Fruit fly (Drosophila melanogaster) whole organism, embryonic: Measurements from ENCODE around the gene CG9932.

ENCODE experiments used
- Antp ChIP-seq: fragments of 200-800 bp; sonication (Bioruptor generic); optimal IDR thresholded peaks from 3 replicates; lab custom pipeline; 2016; ENCODE audit warnings: missing biosample characterization, missing genetic modification characterization
- Atf-2 ChIP-seq: fragments of 200-800 bp; sonication (Bioruptor generic); optimal IDR thresholded peaks from 2 replicates; lab custom pipeline; 2016; ENCODE audit warnings: missing biosample characterization, missing genetic modification characterization
- CG10462 ChIP-seq: fragments of 200-800 bp; sonication (Bioruptor generic); optimal IDR thresholded peaks from 2 replicates; lab custom pipeline; 2016; ENCODE audit warnings: missing biosample characterization, missing genetic modification characterization
- CG1233 ChIP-seq: fragments of 200-800 bp; sonication (Bioruptor generic); optimal IDR thresholded peaks from 4 replicates; lab custom pipeline; 2018; ENCODE audit warnings: missing biosample characterization, mild to moderate bottlenecking, missing genetic modification characterization
- CG1603 ChIP-seq: fragments of 200-800 bp; sonication (Bioruptor generic); optimal IDR thresholded peaks from 2 replicates; lab custom pipeline; 2019; ENCODE audit warnings: missing biosample characterization, mild to moderate bottlenecking, missing genetic modification characterization, moderate library complexity
- CG18011 ChIP-seq: fragments of 200-800 bp; sonication (Bioruptor generic); optimal IDR thresholded peaks from 2 replicates; lab custom pipeline; 2017; ENCODE audit warnings: missing biosample characterization, missing genetic modification characterization, mild to moderate bottlenecking, moderate library complexity, missing genotype
- CG2116 ChIP-seq: fragments of 200-800 bp; sonication (Bioruptor generic); optimal IDR thresholded peaks from 3 replicates; lab custom pipeline; 2018; ENCODE audit warnings: missing biosample characterization, mild to moderate bottlenecking, missing genetic modification characterization
- CG2678 ChIP-seq: fragments of 200-800 bp; sonication (Bioruptor generic); optimal IDR thresholded peaks from 3 replicates; lab custom pipeline; 2019; ENCODE audit warnings: missing biosample characterization, mild to moderate bottlenecking, missing genetic modification characterization, moderate library complexity
- CG2889 ChIP-seq: fragments of 200-800 bp; sonication (Bioruptor generic); IDR thresholded peaks from 3 replicates; pipeline ENCODE4 v1.3.6; 2022; ENCODE audit warnings: missing biosample characterization, missing genetic modification characterization
- CG30403 ChIP-seq: fragments of 200-800 bp; sonication (Bioruptor generic); optimal IDR thresholded peaks from 3 replicates; lab custom pipeline; 2016; ENCODE audit warnings: missing biosample characterization, missing genetic modification characterization
- CG33557 ChIP-seq: fragments of 200-800 bp; sonication (Bioruptor generic); optimal IDR thresholded peaks from 2 replicates; lab custom pipeline; 2019; ENCODE audit warnings: missing biosample characterization, mild to moderate bottlenecking, missing genetic modification characterization, moderate library complexity
- CG3838 ChIP-seq: fragments of 200-800 bp; sonication (Bioruptor generic); optimal IDR thresholded peaks from 3 replicates; lab custom pipeline; 2016; ENCODE audit warnings: missing biosample characterization, missing genetic modification characterization
- CG42726 ChIP-seq: fragments of 200-800 bp; sonication (Bioruptor generic); IDR thresholded peaks from 2 replicates; pipeline ENCODE4 v1.3.6; 2022; ENCODE audit warnings: missing biosample characterization, missing genetic modification characterization; ENCODE audit not compliant: partially characterized antibody
- CG4424 ChIP-seq: fragments of 200-800 bp; sonication (Bioruptor generic); optimal IDR thresholded peaks from 3 replicates; lab custom pipeline; 2016; ENCODE audit warnings: missing biosample characterization, missing genetic modification characterization
- CG5245 ChIP-seq: fragments of 200-800 bp; sonication (Bioruptor generic); optimal IDR thresholded peaks from 3 replicates; lab custom pipeline; 2016; ENCODE audit warnings: missing biosample characterization, missing genetic modification characterization
- CG7963 ChIP-seq: fragments of 200-800 bp; sonication (Bioruptor generic); IDR thresholded peaks from 3 replicates; pipeline ENCODE4 v1.3.6; 2022; ENCODE audit warnings: missing biosample characterization, missing genetic modification characterization; ENCODE audit not compliant: partially characterized antibody
- CG8388 ChIP-seq: fragments of 200-800 bp; sonication (Bioruptor generic); optimal IDR thresholded peaks from 2 replicates; lab custom pipeline; 2019; ENCODE audit warnings: missing biosample characterization, mild to moderate bottlenecking, missing genetic modification characterization, moderate library complexity
- CG8765 ChIP-seq: fragments of 200-800 bp; sonication (Bioruptor generic); IDR thresholded peaks from 2 replicates; pipeline ENCODE4 v1.3.6; 2022; ENCODE audit warnings: missing biosample characterization, missing genetic modification characterization
- CG9932 ChIP-seq: fragments of 200-800 bp; sonication (Bioruptor generic); IDR thresholded peaks from 2 replicates; pipeline ENCODE4 v1.3.6; 2022; ENCODE audit warnings: missing biosample characterization, missing genetic modification characterization
- E2f1 ChIP-seq: fragments of 200-800 bp; sonication (Bioruptor generic); IDR thresholded peaks from 2 replicates; pipeline ENCODE4 v1.3.6; 2022; ENCODE audit warnings: missing biosample characterization, missing genetic modification characterization
- Fer2 ChIP-seq: fragments of 200-800 bp; sonication (Bioruptor generic); optimal IDR thresholded peaks from 2 replicates; lab custom pipeline; 2018; ENCODE audit warnings: missing biosample characterization, mild to moderate bottlenecking, missing genetic modification characterization, moderate library complexity
- Gug ChIP-seq: fragments of 200-800 bp; sonication (Bioruptor generic); IDR thresholded peaks from 4 replicates; pipeline ENCODE4 v1.3.6; 2022; ENCODE audit warnings: missing biosample characterization, missing genetic modification characterization
- Hmr ChIP-seq: fragments of 200-800 bp; sonication (Bioruptor generic); optimal IDR thresholded peaks from 3 replicates; lab custom pipeline; 2017; ENCODE audit warnings: mild to moderate bottlenecking, missing biosample characterization, missing genetic modification reagents, missing genetic modification characterization
- Hmx ChIP-seq: fragments of 200-800 bp; sonication (Bioruptor generic); optimal IDR thresholded peaks from 2 replicates; lab custom pipeline; 2016; ENCODE audit warnings: missing biosample characterization, missing genetic modification characterization
- Lim3 ChIP-seq: fragments of 200-800 bp; sonication (Bioruptor generic); IDR thresholded peaks from 2 replicates; pipeline ENCODE4 v1.3.6; 2022; ENCODE audit warnings: missing biosample characterization, missing genetic modification characterization
- Mad ChIP-seq: fragments of 200-800 bp; sonication (Bioruptor generic); optimal IDR thresholded peaks from 2 replicates; lab custom pipeline; 2016; ENCODE audit warnings: missing biosample characterization, missing genetic modification characterization
- NFAT ChIP-seq: fragments of 200-800 bp; sonication (Bioruptor generic); IDR thresholded peaks from 2 replicates; pipeline ENCODE4 v1.3.6; 2022; ENCODE audit warnings: missing biosample characterization, missing genetic modification characterization
- Scr ChIP-seq: fragments of 200-800 bp; sonication (Bioruptor generic); IDR thresholded peaks from 2 replicates; pipeline ENCODE4 v1.3.6; 2022; ENCODE audit warnings: missing biosample characterization, missing genetic modification characterization; ENCODE audit not compliant: partially characterized antibody
- Sry-β ChIP-seq: fragments of 200-800 bp; sonication (Bioruptor generic); optimal IDR thresholded peaks from 2 replicates; lab custom pipeline; 2018; ENCODE audit warnings: missing biosample characterization, mild to moderate bottlenecking, missing genetic modification characterization, moderate library complexity
- Taf1 ChIP-seq: fragments of 200-800 bp; sonication (Bioruptor generic); IDR thresholded peaks from 2 replicates; pipeline ENCODE4 v1.3.6; 2022; ENCODE audit warnings: missing biosample characterization, missing genetic modification characterization
- al ChIP-seq: fragments of 200-800 bp; sonication (Bioruptor generic); IDR thresholded peaks from 2 replicates; pipeline ENCODE4 v1.3.6; 2022; ENCODE audit warnings: missing biosample characterization, missing genetic modification characterization
- ato ChIP-seq: fragments of 200-800 bp; sonication (Bioruptor generic); IDR thresholded peaks from 2 replicates; pipeline ENCODE4 v1.3.6; 2022; ENCODE audit warnings: missing biosample characterization, missing genetic modification characterization; ENCODE audit not compliant: partially characterized antibody
- bigmax ChIP-seq: fragments of 200-800 bp; sonication (Bioruptor generic); optimal IDR thresholded peaks from 2 replicates; lab custom pipeline; 2018; ENCODE audit warnings: missing biosample characterization, mild to moderate bottlenecking, missing genetic modification characterization
- emc ChIP-seq: fragments of 200-800 bp; sonication (Bioruptor generic); optimal IDR thresholded peaks from 2 replicates; lab custom pipeline; 2016; ENCODE audit warnings: missing biosample characterization, missing genetic modification characterization
- ems ChIP-seq: fragments of 200-800 bp; sonication (Bioruptor generic); optimal IDR thresholded peaks from 3 replicates; lab custom pipeline; 2016; ENCODE audit warnings: missing biosample characterization, missing genetic modification characterization
- eve ChIP-seq, 2 experiments: fragments of >200 bp; optimal IDR thresholded peaks; 2 replicates each; lab custom pipeline; 2017; ENCODE audit warnings: missing biosample characterization in 2 of 2, missing genetic modification characterization in 2 of 2
- fd64A ChIP-seq: fragments of 200-800 bp; sonication (Bioruptor generic); optimal IDR thresholded peaks from 3 replicates; lab custom pipeline; 2018; ENCODE audit warnings: missing biosample characterization, mild to moderate bottlenecking, missing genetic modification characterization
- gcm ChIP-seq: fragments of 200-800 bp; sonication (Bioruptor generic); optimal IDR thresholded peaks from 2 replicates; lab custom pipeline; 2019; ENCODE audit warnings: missing biosample characterization, mild to moderate bottlenecking, missing genetic modification characterization, moderate library complexity
- gem ChIP-seq: fragments of 200-800 bp; sonication (Bioruptor generic); optimal IDR thresholded peaks from 2 replicates; lab custom pipeline; 2019; ENCODE audit warnings: missing biosample characterization, mild to moderate bottlenecking, missing genetic modification characterization, moderate library complexity
- gro ChIP-seq: fragments of 200-800 bp; sonication (Bioruptor generic); optimal IDR thresholded peaks from 2 replicates; lab custom pipeline; 2016; ENCODE audit warnings: missing biosample characterization, missing genetic modification characterization
- gsb-n ChIP-seq: fragments of 200-800 bp; sonication (Bioruptor generic); optimal IDR thresholded peaks from 3 replicates; lab custom pipeline; 2018; ENCODE audit warnings: missing biosample characterization, mild to moderate bottlenecking, missing genetic modification characterization
- ham ChIP-seq: fragments of 200-800 bp; sonication (Bioruptor generic); IDR thresholded peaks from 2 replicates; pipeline ENCODE4 v1.3.6; 2022; ENCODE audit warnings: missing biosample characterization, missing genetic modification characterization
- her ChIP-seq: fragments of 200-800 bp; sonication (Bioruptor generic); optimal IDR thresholded peaks from 2 replicates; lab custom pipeline; 2016; ENCODE audit warnings: missing biosample characterization, missing genetic modification characterization
- luna ChIP-seq: fragments of 200-800 bp; sonication (Bioruptor generic); optimal IDR thresholded peaks from 2 replicates; lab custom pipeline; 2016; ENCODE audit warnings: missing biosample characterization, missing genetic modification characterization
- onecut ChIP-seq: fragments of 200-800 bp; sonication (Bioruptor generic); IDR thresholded peaks from 2 replicates; pipeline ENCODE4 v1.3.6; 2022; ENCODE audit warnings: missing biosample characterization, missing genetic modification characterization
- p53 ChIP-seq: fragments of 200-800 bp; sonication (Bioruptor generic); optimal IDR thresholded peaks from 2 replicates; lab custom pipeline; 2016; ENCODE audit warnings: missing biosample characterization, missing genetic modification characterization
- pita ChIP-seq: fragments of 200-800 bp; sonication (Bioruptor generic); optimal IDR thresholded peaks from 2 replicates; lab custom pipeline; 2017; ENCODE audit warnings: missing biosample characterization, mild to moderate bottlenecking, missing genetic modification characterization
- rib ChIP-seq: fragments of 200-800 bp; sonication (Bioruptor generic); IDR thresholded peaks from 2 replicates; pipeline ENCODE4 v1.3.6; 2022; ENCODE audit warnings: missing biosample characterization, missing genetic modification characterization
- sob ChIP-seq: fragments of 200-800 bp; sonication (Bioruptor generic); IDR thresholded peaks from 2 replicates; pipeline ENCODE4 v1.3.6; 2022; ENCODE audit warnings: missing biosample characterization, missing genetic modification characterization
- stwl ChIP-seq: fragments of 200-800 bp; sonication (Bioruptor generic); optimal IDR thresholded peaks from 3 replicates; lab custom pipeline; 2018; ENCODE audit warnings: missing biosample characterization, mild to moderate bottlenecking, missing genetic modification characterization, moderate library complexity
- zfh1 ChIP-seq: fragments of 200-800 bp; sonication (Bioruptor generic); IDR thresholded peaks from 3 replicates; pipeline ENCODE4 v1.3.6; 2022; ENCODE audit warnings: missing biosample characterization, missing genetic modification characterization

CG9932 gene

DNA sequence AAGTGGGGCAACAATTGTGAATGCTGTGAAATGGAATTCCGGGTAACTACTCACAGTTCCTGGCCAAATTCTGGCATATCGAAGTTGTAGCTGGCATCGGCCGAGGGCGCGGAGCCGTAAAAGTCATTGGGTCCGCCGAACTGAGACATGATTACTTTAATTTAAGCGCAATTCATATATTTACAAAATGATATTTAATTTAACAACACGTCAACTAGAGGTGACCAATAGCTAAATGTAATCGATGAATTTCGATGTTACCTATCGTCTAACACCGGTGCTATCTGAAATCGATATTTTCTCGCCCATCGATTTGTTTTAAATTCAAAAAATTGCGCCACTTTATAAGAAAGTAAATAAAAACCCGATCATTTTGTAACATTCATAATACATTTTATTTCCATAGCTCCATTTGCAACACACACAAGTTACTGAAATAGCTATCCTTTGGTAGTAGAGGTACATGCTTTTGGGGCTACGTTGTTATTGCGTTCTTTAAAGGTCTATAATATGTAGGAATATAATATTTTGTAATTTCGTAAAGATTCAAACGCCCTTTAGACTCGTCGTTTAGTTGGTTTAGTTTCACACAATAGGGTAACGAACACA lies 59.4 kb downstream of the CG9932 start, which contains the start of gene Yip1d1 (continued):
- TF ChIP-seq CG3838 (GFP tag; lab: Kevin White, UChicago) (no peak), NFAT (no peak), pita (GFP tag; lab: Kevin White, UChicago) (no peak), CG42726 (GFP tag; lab: Robert Waterston, UW) (peak; percentile 73; the same call in 1 of the 2 replicates), eve (GFP tag; optimal IDR thresholded peaks at IDR 0.05; lab: Kevin White, UChicago) (no peak), Hmx (GFP tag; lab: Kevin White, UChicago) (no peak), her (no peak), stwl (tag; lab: Kevin White, UChicago) (peak; percentile 74), Gug (GFP tag; lab: Robert Waterston, UW) (no peak), al (GFP tag; lab: Robert Waterston, UW) (no peak), sob (no peak), gro (GFP tag; lab: Kevin White, UChicago) (peak; percentile 43), CG8388 (no peak), CG1233 (GFP tag; lab: Kevin White, UChicago) (no peak), zfh1 (GFP tag; lab: Robert Waterston, UW) (no peak), CG10462 (GFP tag; lab: Kevin White, UChicago) (no peak), fd64A (no peak), luna (no peak), CG9932 (no peak), CG2116 (peak; percentile 76), Taf1 (GFP tag; lab: Robert Waterston, UW) (no peak), Antp (GFP tag; lab: Kevin White, UChicago) (no peak), CG7963 (GFP tag; lab: Robert Waterston, UW) (peak; percentile 97), gem (tag; lab: Kevin White, UChicago) (no peak), gcm (GFP tag; lab: Kevin White, UChicago) (no peak), Hmr (GFP tag; lab: Kevin White, UChicago) (no peak), CG1603 (tag; lab: Kevin White, UChicago) (no peak), Lim3 (GFP tag; lab: Robert Waterston, UW) (no peak), CG2889 (GFP tag; lab: Robert Waterston, UW) (no peak), CG33557 (GFP tag; lab: Kevin White, UChicago) (no peak), emc (GFP tag; lab: Kevin White, UChicago) (no peak), CG2678 (tag; lab: Kevin White, UChicago) (no peak), CG8765 (GFP tag; lab: Robert Waterston, UW) (no peak), Mad (GFP tag; lab: Kevin White, UChicago) (no peak), CG30403 (no peak), Atf-2 (GFP tag; lab: Kevin White, UChicago) (no peak), E2f1 (GFP tag; lab: Robert Waterston, UW) (no peak), gsb-n (tag; lab: Kevin White, UChicago) (no peak), ato (GFP tag; lab: Robert Waterston, UW) (peak; percentile 93), Fer2 (tag; lab: Kevin White, UChicago) (no peak), p53 (GFP tag; lab: Kevin White, UChicago) (no peak), onecut (peak; percentile 16; the same call in 1 of the 2 replicates), Scr (GFP tag; lab: Robert Waterston, UW) (peak; percentile 93), rib (GFP tag; lab: Robert Waterston, UW) (no peak), ham (GFP tag; lab: Robert Waterston, UW) (no peak), CG4424 (GFP tag; lab: Kevin White, UChicago) (no peak), bigmax (GFP tag; lab: Kevin White, UChicago) (no peak), CG5245 (GFP tag; lab: Kevin White, UChicago) (no peak), CG18011 (GFP tag; lab: Kevin White, UChicago) (no peak), Sry-β (GFP tag; lab: Kevin White, UChicago) (no peak), ems (no peak)
